Worm (Caenorhabditis elegans) whole organism, young adult: ENCODE measurements around the gene C55C3.8.

ENCODE experiments used
- K12H6.12 ChIP-seq: fragments of 200-800 bp; sonication (Bioruptor generic); optimal IDR thresholded peaks from 2 replicates; lab custom pipeline; 2018; ENCODE audit warnings: mild to moderate bottlenecking, missing genetic modification characterization, missing compliant biosample characterization
- Y53F4B.3 ChIP-seq: fragments of 200-800 bp; sonication (Bioruptor generic); IDR thresholded peaks from 2 replicates; pipeline ENCODE4 v1.3.6; 2022; ENCODE audit warnings: missing genetic modification reagents, missing genetic modification characterization, missing compliant biosample characterization
- dox-1 ChIP-seq: fragments of 200-800 bp; sonication (Bioruptor generic); IDR thresholded peaks from 2 replicates; pipeline ENCODE4 v1.3.6; 2022; ENCODE audit warnings: missing genetic modification reagents, missing genetic modification characterization, missing compliant biosample characterization

DNA sequence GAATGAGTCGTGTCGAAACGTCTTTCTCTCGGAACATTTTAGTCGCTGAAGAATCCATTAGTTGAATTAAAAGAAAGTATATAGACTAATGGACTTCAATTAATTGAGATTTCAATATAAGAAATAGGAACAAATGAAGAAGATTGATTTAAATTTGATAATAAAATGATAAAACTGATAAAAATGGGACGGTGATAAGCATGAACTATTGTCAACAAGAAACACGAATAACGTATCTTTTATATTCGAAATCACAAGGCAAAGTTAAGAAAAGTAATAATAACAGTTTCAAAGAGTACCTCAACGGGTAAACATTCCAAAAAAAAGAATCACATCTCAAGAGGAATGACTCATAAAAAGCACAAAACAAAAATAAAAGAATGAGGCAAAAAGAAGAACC lies 21.4 kb upstream of the C55C3.8 start, which contains the start of gene T19E7.6:
- no peak for TF ChIP-seq K12H6.12 (tag; lab: Kevin White, UChicago)
- no peak for TF ChIP-seq dox-1 (GFP tag; lab: Robert Waterston, UW)
- no peak for TF ChIP-seq Y53F4B.3
